Fruit fly (Drosophila melanogaster) whole organism, embryonic: ENCODE measurements around the gene CG13917.

ENCODE experiments used
- Atf3 ChIP-seq: fragments of 200-800 bp; sonication (Bioruptor generic); optimal IDR thresholded peaks from 3 replicates; lab custom pipeline; 2016; ENCODE audit warnings: missing biosample characterization, missing genetic modification characterization
- CG10147 ChIP-seq: fragments of 200-800 bp; sonication (Bioruptor generic); optimal IDR thresholded peaks from 2 replicates; lab custom pipeline; 2019; ENCODE audit warnings: missing biosample characterization, mild to moderate bottlenecking, missing genetic modification characterization, moderate library complexity
- CG10209 ChIP-seq: fragments of 200-800 bp; sonication (Bioruptor generic); optimal IDR thresholded peaks from 3 replicates; lab custom pipeline; 2017; ENCODE audit warnings: missing biosample characterization, mild to moderate bottlenecking, missing genetic modification characterization, missing genetic modification reagents
- CG1024 ChIP-seq: fragments of 200-800 bp; sonication (Bioruptor generic); IDR thresholded peaks from 2 replicates; pipeline ENCODE4 v1.3.6; 2022; ENCODE audit warnings: missing biosample characterization, missing genetic modification characterization
- CG14441 ChIP-seq: fragments of 200-800 bp; sonication (Bioruptor generic); IDR thresholded peaks from 2 replicates; pipeline ENCODE4 v1.3.6; 2022; ENCODE audit warnings: missing biosample characterization, missing genetic modification characterization
- CG14710 ChIP-seq: fragments of 200-800 bp; sonication (Bioruptor generic); optimal IDR thresholded peaks from 3 replicates; lab custom pipeline; 2019; ENCODE audit warnings: missing biosample characterization, mild to moderate bottlenecking, missing genetic modification characterization, moderate library complexity
- CG17359 ChIP-seq: fragments of 200-800 bp; sonication (Bioruptor generic); optimal IDR thresholded peaks from 3 replicates; lab custom pipeline; 2018; ENCODE audit warnings: missing biosample characterization, mild to moderate bottlenecking, missing genetic modification characterization, moderate library complexity
- CG1792 ChIP-seq: fragments of 200-800 bp; sonication (Bioruptor generic); optimal IDR thresholded peaks from 2 replicates; lab custom pipeline; 2016; ENCODE audit warnings: missing biosample characterization, missing genetic modification characterization
- CG31441 ChIP-seq: fragments of 200-800 bp; sonication (Bioruptor generic); IDR thresholded peaks from 2 replicates; pipeline ENCODE4 v1.3.6; 2022; ENCODE audit warnings: missing biosample characterization, missing genetic modification characterization
- CG32532 ChIP-seq: fragments of 200-800 bp; sonication (Bioruptor generic); IDR thresholded peaks from 2 replicates; pipeline ENCODE4 v1.3.6; 2022; ENCODE audit warnings: missing biosample characterization, missing genetic modification characterization
- CG4424 ChIP-seq: fragments of 200-800 bp; sonication (Bioruptor generic); optimal IDR thresholded peaks from 3 replicates; lab custom pipeline; 2016; ENCODE audit warnings: missing biosample characterization, missing genetic modification characterization
- CG4617 ChIP-seq: fragments of 200-800 bp; sonication (Bioruptor generic); optimal IDR thresholded peaks from 3 replicates; lab custom pipeline; 2016; ENCODE audit warnings: missing biosample characterization, missing genetic modification characterization, borderline replicate concordance
- CG7556 ChIP-seq: fragments of 200-800 bp; sonication (Bioruptor generic); optimal IDR thresholded peaks from 2 replicates; lab custom pipeline; 2017; ENCODE audit warnings: missing biosample characterization, mild to moderate bottlenecking, missing genetic modification characterization
- CG7786 ChIP-seq: fragments of 200-800 bp; sonication (Bioruptor generic); optimal IDR thresholded peaks from 2 replicates; lab custom pipeline; 2016; ENCODE audit warnings: missing biosample characterization, missing genetic modification characterization
- CG7839 ChIP-seq: fragments of 200-800 bp; sonication (Bioruptor generic); optimal IDR thresholded peaks from 3 replicates; lab custom pipeline; 2018; ENCODE audit warnings: missing biosample characterization, mild to moderate bottlenecking, missing genetic modification characterization, moderate library complexity
- CG8281 ChIP-seq: fragments of 200-800 bp; sonication (Bioruptor generic); optimal IDR thresholded peaks from 2 replicates; lab custom pipeline; 2018; ENCODE audit warnings: missing biosample characterization, mild to moderate bottlenecking, missing genetic modification characterization, moderate library complexity
- CG8290 ChIP-seq, 3 experiments: fragments of 200-800 bp; sonication (Bioruptor generic); optimal IDR thresholded peaks; 2 replicates each; lab custom pipeline; 2016 to 2019; ENCODE audit warnings: missing biosample characterization in 3 of 3, missing genetic modification characterization in 3 of 3, mild to moderate bottlenecking in 2 of 3, moderate library complexity in 1 of 3
- Camta ChIP-seq: fragments of 200-800 bp; sonication (Bioruptor generic); optimal IDR thresholded peaks from 2 replicates; lab custom pipeline; 2016; ENCODE audit warnings: missing biosample characterization, missing genetic modification characterization
- CkIIα-i1 ChIP-seq: fragments of 200-800 bp; sonication (Bioruptor generic); IDR thresholded peaks from 2 replicates; pipeline ENCODE4 v1.3.6; 2022; ENCODE audit warnings: missing biosample characterization, missing genetic modification characterization
- D19A ChIP-seq: fragments of 200-800 bp; optimal IDR thresholded peaks from 3 replicates; lab custom pipeline; 2019; ENCODE audit warnings: missing biosample characterization, mild to moderate bottlenecking, missing genetic modification characterization, moderate library complexity
- D19B ChIP-seq: fragments of 200-800 bp; sonication (Bioruptor generic); optimal IDR thresholded peaks from 2 replicates; lab custom pipeline; 2017; ENCODE audit warnings: missing biosample characterization, mild to moderate bottlenecking, missing genetic modification characterization
- Drgx ChIP-seq: fragments of 200-800 bp; sonication (Bioruptor generic); IDR thresholded peaks from 2 replicates; pipeline ENCODE4 v1.3.6; 2022; ENCODE audit warnings: missing biosample characterization, missing genetic modification characterization
- H2.0 ChIP-seq: fragments of 200-800 bp; sonication (Bioruptor generic); IDR thresholded peaks from 2 replicates; pipeline ENCODE4 v1.3.6; 2022; ENCODE audit warnings: missing biosample characterization, missing genetic modification characterization
- HLHmδ ChIP-seq: fragments of 200-800 bp; sonication (Bioruptor generic); optimal IDR thresholded peaks from 2 replicates; lab custom pipeline; 2018; ENCODE audit warnings: missing biosample characterization, mild to moderate bottlenecking, missing genetic modification characterization, moderate library complexity
- Hr39 ChIP-seq: fragments of >200 bp; optimal IDR thresholded peaks from 2 replicates; lab custom pipeline; 2017
- Kr ChIP-seq: fragments of 200-800 bp; sonication (Bioruptor generic); optimal IDR thresholded peaks from 2 replicates; lab custom pipeline; 2017; ENCODE audit warnings: missing biosample characterization, mild to moderate bottlenecking, missing genetic modification characterization
- Mad ChIP-seq: fragments of 200-800 bp; sonication (Bioruptor generic); optimal IDR thresholded peaks from 2 replicates; lab custom pipeline; 2016; ENCODE audit warnings: missing biosample characterization, missing genetic modification characterization
- Mes4 ChIP-seq: fragments of 200-800 bp; sonication (Bioruptor generic); optimal IDR thresholded peaks from 2 replicates; lab custom pipeline; 2016; ENCODE audit warnings: missing biosample characterization, missing genetic modification characterization
- Nf-YA ChIP-seq: fragments of 200-800 bp; sonication (Bioruptor generic); IDR thresholded peaks from 2 replicates; pipeline ENCODE4 v1.3.6; 2022; ENCODE audit warnings: missing biosample characterization, missing genetic modification characterization
- Sin3A ChIP-seq: fragments of >200 bp; optimal IDR thresholded peaks from 2 replicates; lab custom pipeline; 2018
- Tbp ChIP-seq: fragments of >200 bp; optimal IDR thresholded peaks from 2 replicates; lab custom pipeline; 2018; ENCODE audit warnings: missing biosample characterization, missing genetic modification characterization
- ash1 ChIP-seq: fragments of 200-800 bp; sonication (Bioruptor generic); optimal IDR thresholded peaks from 2 replicates; lab custom pipeline; 2018; ENCODE audit warnings: missing biosample characterization, mild to moderate bottlenecking, missing genetic modification characterization
- bab2 ChIP-seq: fragments of 200-800 bp; sonication (Bioruptor generic); optimal IDR thresholded peaks from 2 replicates; lab custom pipeline; 2016; ENCODE audit warnings: missing biosample characterization, missing genetic modification characterization
- chm ChIP-seq: fragments of 200-800 bp; sonication (Bioruptor generic); IDR thresholded peaks from 2 replicates; pipeline ENCODE4 v1.3.6; 2022; ENCODE audit warnings: missing biosample characterization, missing genetic modification characterization
- disco-r ChIP-seq: fragments of 200-800 bp; sonication (Bioruptor generic); optimal IDR thresholded peaks from 2 replicates; lab custom pipeline; 2016; ENCODE audit warnings: missing biosample characterization, missing genetic modification characterization
- dmrt99B ChIP-seq: fragments of 200-800 bp; sonication (Bioruptor generic); optimal IDR thresholded peaks from 2 replicates; lab custom pipeline; 2018; ENCODE audit warnings: missing biosample characterization, mild to moderate bottlenecking, missing genetic modification characterization, moderate library complexity
- grau ChIP-seq: fragments of 200-800 bp; optimal IDR thresholded peaks from 3 replicates; lab custom pipeline; 2019; ENCODE audit warnings: missing biosample characterization, mild to moderate bottlenecking, missing genetic modification characterization, moderate library complexity
- h ChIP-seq: fragments of >200 bp; optimal IDR thresholded peaks from 2 replicates; lab custom pipeline; 2017
- kay ChIP-seq: fragments of 200-800 bp; sonication (Bioruptor generic); optimal IDR thresholded peaks from 2 replicates; lab custom pipeline; 2016; ENCODE audit warnings: missing biosample characterization, missing genetic modification characterization
- nau ChIP-seq: fragments of 200-800 bp; sonication (Bioruptor generic); optimal IDR thresholded peaks from 3 replicates; lab custom pipeline; 2017; ENCODE audit warnings: missing biosample characterization, mild to moderate bottlenecking, missing genetic modification characterization, missing genetic modification reagents
- nerfin-1 ChIP-seq: fragments of 200-800 bp; sonication (Bioruptor generic); optimal IDR thresholded peaks from 3 replicates; lab custom pipeline; 2019; ENCODE audit warnings: missing biosample characterization, mild to moderate bottlenecking, missing genetic modification characterization, moderate library complexity
- nmo ChIP-seq: fragments of 200-800 bp; sonication (Bioruptor generic); optimal IDR thresholded peaks from 2 replicates; lab custom pipeline; 2018; ENCODE audit warnings: missing biosample characterization, mild to moderate bottlenecking, missing genetic modification characterization, moderate library complexity
- peb ChIP-seq: fragments of 200-800 bp; sonication (Bioruptor generic); IDR thresholded peaks from 2 replicates; pipeline ENCODE4 v1.3.6; 2022; ENCODE audit warnings: missing biosample characterization, missing genetic modification characterization
- pfk ChIP-seq: fragments of 200-800 bp; sonication (Bioruptor generic); optimal IDR thresholded peaks from 2 replicates; lab custom pipeline; 2018; ENCODE audit warnings: missing biosample characterization, mild to moderate bottlenecking, missing genetic modification characterization, moderate library complexity
- pnt ChIP-seq: fragments of 200-800 bp; sonication (Bioruptor generic); optimal IDR thresholded peaks from 3 replicates; lab custom pipeline; 2016; ENCODE audit warnings: missing biosample characterization, missing genetic modification characterization
- row ChIP-seq: fragments of 200-800 bp; sonication (Bioruptor generic); IDR thresholded peaks from 3 replicates; pipeline ENCODE4 v1.3.6; 2022; ENCODE audit warnings: missing biosample characterization, missing genetic modification characterization
- sisA ChIP-seq: fragments of 200-800 bp; sonication (Bioruptor generic); IDR thresholded peaks from 2 replicates; pipeline ENCODE4 v1.3.6; 2022; ENCODE audit warnings: missing biosample characterization, missing genetic modification characterization
- stc ChIP-seq: fragments of 200-800 bp; sonication (Bioruptor generic); IDR thresholded peaks from 2 replicates; pipeline ENCODE4 v1.3.6; 2022; ENCODE audit warnings: missing biosample characterization, missing genetic modification characterization
- toy ChIP-seq: fragments of 200-800 bp; sonication (Bioruptor generic); IDR thresholded peaks from 2 replicates; pipeline ENCODE4 v1.3.6; 2022; ENCODE audit warnings: missing biosample characterization, missing genetic modification characterization
- unpg ChIP-seq: fragments of 200-800 bp; sonication (Bioruptor generic); optimal IDR thresholded peaks from 3 replicates; lab custom pipeline; 2018; ENCODE audit warnings: missing biosample characterization, mild to moderate bottlenecking, missing genetic modification characterization, moderate library complexity
- vvl ChIP-seq: fragments of 200-800 bp; sonication (Bioruptor generic); IDR thresholded peaks from 2 replicates; pipeline ENCODE4 v1.3.6; 2022; ENCODE audit warnings: missing biosample characterization, missing genetic modification characterization
- zen ChIP-seq: fragments of 200-800 bp; sonication (Bioruptor generic); optimal IDR thresholded peaks from 3 replicates; lab custom pipeline; 2018; ENCODE audit warnings: missing biosample characterization, mild to moderate bottlenecking, missing genetic modification characterization, moderate library complexity

CG13917 gene

dm6 chr3L:1545693-1546329 is 30.7 kb upstream of the CG13917 start, which contains the start of the genes CG32313 and Pcyt1:
Gene CG32313 (minus strand): TSS chr3L:1545743.
Gene Pcyt1 (plus strand): TSS chr3L:1546092.
- TF ChIP-seq ash1 (GFP tag; lab: Kevin White, UChicago) (no peak), grau (tag; lab: Kevin White, UChicago) (peak; percentile 39), CG8290 (GFP tag; optimal IDR thresholded peaks at IDR 0.05; lab: Kevin White, UChicago) (peak; percentile 44), CG8290 (tag; optimal IDR thresholded peaks at IDR 0.05; lab: Kevin White, UChicago) (peak in 1 of 2 experiments; percentile 72), CG32532 (GFP tag; lab: Robert Waterston, UW) (0 out of 2 replicates have a peak, but pooled peaks have one; percentile 5), nmo (GFP tag; lab: Kevin White, UChicago) (peak; percentile 50), Drgx (GFP tag; lab: Robert Waterston, UW) (no peak), Nf-YA (no peak), CG7786 (GFP tag; lab: Kevin White, UChicago) (no peak), dmrt99B (tag; lab: Kevin White, UChicago) (no peak), CG7839 (tag; lab: Kevin White, UChicago) (peak; percentile 3), CG10147 (no peak), CG4617 (GFP tag; lab: Kevin White, UChicago) (peak; percentile 68), toy (GFP tag; lab: Robert Waterston, UW) (no peak), nau (GFP tag; lab: Kevin White, UChicago) (no peak), Atf3 (GFP tag; lab: Kevin White, UChicago) (no peak), CkIIα-i1 (GFP tag; lab: Robert Waterston, UW) (no peak), Hr39 (no peak), Tbp (GFP tag; lab: Kevin White, UChicago) (no peak), pnt (GFP tag; lab: Kevin White, UChicago) (no peak), CG4424 (GFP tag; lab: Kevin White, UChicago) (peak; percentile 6), CG14441 (GFP tag; lab: Robert Waterston, UW) (no peak), H2.0 (GFP tag; lab: Robert Waterston, UW) (no peak), CG8281 (no peak), Mad (GFP tag; lab: Kevin White, UChicago) (peak; percentile 7), HLHmδ (GFP tag; lab: Kevin White, UChicago) (no peak), kay (no peak), Mes4 (GFP tag; lab: Kevin White, UChicago) (no peak), h (no peak), bab2 (GFP tag; lab: Kevin White, UChicago) (no peak), nerfin-1 (peak; percentile 92), disco-r (no peak), stc (GFP tag; lab: Robert Waterston, UW) (no peak; the same call in 1 of the 2 replicates), vvl (GFP tag; lab: Robert Waterston, UW) (peak; percentile 35), pfk (peak; percentile 90), row (GFP tag; lab: Robert Waterston, UW) (peak; percentile 42; the same call in 2 of the 3 replicates), unpg (GFP tag; lab: Kevin White, UChicago) (no peak), CG1024 (no peak), CG10209 (GFP tag; lab: Kevin White, UChicago) (no peak), CG31441 (peak; percentile 28; the same call in 1 of the 2 replicates), Sin3A (lab: Kevin White, UChicago) (peak; percentile 11), D19B (GFP tag; lab: Kevin White, UChicago) (no peak), Camta (GFP tag; lab: Kevin White, UChicago) (no peak), CG14710 (tag; lab: Kevin White, UChicago) (peak; percentile 54), peb (GFP tag; lab: Robert Waterston, UW) (no peak), sisA (GFP tag; lab: Robert Waterston, UW) (no peak), chm (GFP tag; lab: Robert Waterston, UW) (peak; percentile 71; the same call in 1 of the 2 replicates), CG1792 (no peak), Kr (GFP tag; lab: Kevin White, UChicago) (no peak), D19A (no peak), zen (tag; lab: Kevin White, UChicago) (no peak), CG17359 (peak; percentile 17), CG7556 (GFP tag; lab: Kevin White, UChicago) (no peak)
